Fruit fly (Drosophila melanogaster) whole organism, wandering third instar larva: ENCODE results near the gene CG18787.
A peak's percentile ranks its signal among the peaks of the same experiment; 100 is the strongest.

Experiments
- Abd-B ChIP-seq: fragments of >200 bp; optimal IDR thresholded peaks from 2 replicates; lab custom pipeline; 2017; ENCODE audit warnings: missing biosample characterization, missing genetic modification characterization
- CG32264 ChIP-seq: fragments of 200-800 bp; sonication (Bioruptor generic); optimal IDR thresholded peaks from 2 replicates; lab custom pipeline; 2016; ENCODE audit warnings: missing biosample characterization, missing genetic modification characterization
- CG9705 ChIP-seq: fragments of 200-800 bp; sonication (Bioruptor generic); optimal IDR thresholded peaks from 2 replicates; lab custom pipeline; 2018; ENCODE audit warnings: missing biosample characterization, mild to moderate bottlenecking, missing genetic modification characterization
- CrebA ChIP-seq: fragments of 200-800 bp; sonication (Bioruptor generic); optimal IDR thresholded peaks from 2 replicates; lab custom pipeline; 2016; ENCODE audit warnings: missing biosample characterization, mild to moderate bottlenecking, missing genetic modification characterization, borderline replicate concordance
- Dfd ChIP-seq: fragments of >200 bp; optimal IDR thresholded peaks from 2 replicates; lab custom pipeline; 2017; ENCODE audit warnings: missing biosample characterization, missing genetic modification characterization
- Dif ChIP-seq: fragments of 200-275, 200-300 bp; sonication (Bioruptor generic); optimal IDR thresholded peaks from 2 replicates; lab custom pipeline; 2018; ENCODE audit warnings: missing biosample characterization, missing genetic modification characterization; ENCODE audit not compliant: partially characterized antibody
- GATAd ChIP-seq: sonication (Bioruptor generic); optimal IDR thresholded peaks from 2 replicates; lab custom pipeline; 2016; ENCODE audit warnings: missing biosample characterization, missing genetic modification characterization
- HLH106 ChIP-seq: fragments of 200-800 bp; optimal IDR thresholded peaks from 3 replicates; lab custom pipeline; 2019; ENCODE audit warnings: missing biosample characterization, mild to moderate bottlenecking, missing genetic modification characterization, moderate library complexity
- Hnf4 ChIP-seq: fragments of 200-800 bp; sonication (Bioruptor generic); optimal IDR thresholded peaks from 2 replicates; lab custom pipeline; 2016; ENCODE audit warnings: missing biosample characterization, mild to moderate bottlenecking, missing genetic modification characterization
- Hr78 ChIP-seq: fragments of >200 bp; optimal IDR thresholded peaks from 2 replicates; lab custom pipeline; 2017; ENCODE audit warnings: missing biosample characterization, missing genetic modification characterization
- Hr83 ChIP-seq: fragments of 200-300 bp; sonication (Bioruptor generic); optimal IDR thresholded peaks from 2 replicates; lab custom pipeline; 2016; ENCODE audit warnings: missing biosample characterization, mild to moderate bottlenecking, missing genetic modification characterization, moderate library complexity; ENCODE audit not compliant: poor library complexity, severe bottlenecking
- Jra ChIP-seq: sonication (Bioruptor generic); optimal IDR thresholded peaks from 2 replicates; lab custom pipeline; 2016; ENCODE audit warnings: missing biosample characterization, missing genetic modification characterization
- Mio ChIP-seq: sonication (Bioruptor generic); optimal IDR thresholded peaks from 2 replicates; lab custom pipeline; 2016; ENCODE audit warnings: missing biosample characterization, missing genetic modification characterization
- Myc ChIP-seq: fragments of >200 bp; optimal IDR thresholded peaks from 2 replicates; lab custom pipeline; 2017
- N ChIP-seq: fragments of >200 bp; optimal IDR thresholded peaks from 2 replicates; lab custom pipeline; 2018; ENCODE audit warnings: missing biosample characterization, missing external identifiers, missing genetic modification characterization
- OdsH ChIP-seq: fragments of 200-800 bp; sonication (Bioruptor generic); optimal IDR thresholded peaks from 2 replicates; lab custom pipeline; 2016; ENCODE audit warnings: missing biosample characterization, mild to moderate bottlenecking, missing genetic modification characterization
- Rel ChIP-seq, 2 experiments: fragments of 200-800 bp; sonication (Bioruptor generic) in 1 of 2; optimal IDR thresholded peaks; 2 replicates in 1 of 2; 3 replicates in 1 of 2; lab custom pipeline; 2016 to 2019; ENCODE audit warnings: mild to moderate bottlenecking in 2 of 2, missing biosample characterization in 2 of 2, missing genetic modification characterization in 2 of 2, moderate library complexity in 1 of 2
- Sp1 ChIP-seq: fragments of 200-800 bp; sonication (Bioruptor generic); optimal IDR thresholded peaks from 3 replicates; lab custom pipeline; 2019; ENCODE audit warnings: missing biosample characterization, mild to moderate bottlenecking, missing genetic modification characterization, moderate library complexity
- Vsx2 ChIP-seq: fragments of 200-300, 225-300 bp; sonication (Bioruptor generic); optimal IDR thresholded peaks from 2 replicates; lab custom pipeline; 2018; ENCODE audit warnings: missing biosample characterization, missing genetic modification characterization; ENCODE audit not compliant: partially characterized antibody
- br ChIP-seq: fragments of 200-800 bp; sonication (Bioruptor generic); optimal IDR thresholded peaks from 2 replicates; lab custom pipeline; 2016; ENCODE audit warnings: missing biosample characterization, missing genetic modification characterization
- brk ChIP-seq: fragments of 200-800 bp; sonication (Bioruptor generic); optimal IDR thresholded peaks from 2 replicates; lab custom pipeline; 2016; ENCODE audit warnings: missing biosample characterization, mild to moderate bottlenecking, missing genetic modification characterization
- dl ChIP-seq, 2 experiments: fragments of 175-275, 200-275 bp in 1 of 2; fragments of 200-275 bp in 1 of 2; sonication (Bioruptor generic); optimal IDR thresholded peaks; lab custom pipeline; 2018; ENCODE audit warnings: mild to moderate bottlenecking in 2 of 2, missing biosample characterization in 2 of 2, missing genetic modification characterization in 2 of 2, moderate library complexity in 2 of 2; ENCODE audit not compliant: partially characterized antibody in 2 of 2, insufficient read depth in 1 of 2
- dmrt93B ChIP-seq: fragments of 200-800 bp; sonication (Bioruptor generic); optimal IDR thresholded peaks from 2 replicates; lab custom pipeline; 2018; ENCODE audit warnings: missing biosample characterization, mild to moderate bottlenecking, missing genetic modification characterization
- dsf ChIP-seq: sonication (Bioruptor generic); optimal IDR thresholded peaks from 2 replicates; lab custom pipeline; 2016; ENCODE audit warnings: missing biosample characterization, missing genetic modification characterization, borderline replicate concordance
- ey ChIP-seq: fragments of 200-800 bp; sonication (Bioruptor generic); optimal IDR thresholded peaks from 2 replicates; lab custom pipeline; 2016; ENCODE audit warnings: missing biosample characterization, missing genetic modification characterization
- foxo ChIP-seq, 2 experiments: fragments of 200-800 bp; sonication (Bioruptor generic); optimal IDR thresholded peaks; 2 replicates in 1 of 2; 3 replicates in 1 of 2; lab custom pipeline; 2016 to 2017; ENCODE audit warnings: missing biosample characterization in 2 of 2, missing genetic modification characterization in 2 of 2
- fru ChIP-seq: fragments of 200-800 bp; sonication (Bioruptor generic); optimal IDR thresholded peaks from 3 replicates; lab custom pipeline; 2016; ENCODE audit warnings: missing biosample characterization, mild to moderate bottlenecking, missing genetic modification characterization
- h ChIP-seq: fragments of 200-800 bp; sonication (Bioruptor generic); optimal IDR thresholded peaks from 3 replicates; lab custom pipeline; 2016; ENCODE audit warnings: missing biosample characterization, mild to moderate bottlenecking, missing genetic modification characterization
- jim ChIP-seq: fragments of 175-275, 200-325 bp; sonication (Bioruptor generic); optimal IDR thresholded peaks from 2 replicates; lab custom pipeline; 2016; ENCODE audit warnings: missing biosample characterization, mild to moderate bottlenecking, missing genetic modification characterization
- pan ChIP-seq: fragments of >200 bp; optimal IDR thresholded peaks from 2 replicates; lab custom pipeline; 2017
- psq ChIP-seq: fragments of 200-800 bp; sonication (Bioruptor generic); optimal IDR thresholded peaks from 3 replicates; lab custom pipeline; 2017; ENCODE audit warnings: missing biosample characterization, mild to moderate bottlenecking, missing genetic modification characterization, moderate library complexity
- rgr ChIP-seq: fragments of 200-800 bp; sonication (Bioruptor generic); optimal IDR thresholded peaks from 3 replicates; lab custom pipeline; 2016; ENCODE audit warnings: missing biosample characterization, mild to moderate bottlenecking, missing genetic modification characterization
- sage ChIP-seq: fragments of 200-800 bp; sonication (Bioruptor generic); optimal IDR thresholded peaks from 2 replicates; lab custom pipeline; 2016; ENCODE audit warnings: missing biosample characterization, mild to moderate bottlenecking, missing genetic modification characterization
- sv ChIP-seq: fragments of 200-800 bp; sonication (Bioruptor generic); optimal IDR thresholded peaks from 3 replicates; lab custom pipeline; 2016; ENCODE audit warnings: missing biosample characterization, missing genetic modification characterization
- tai ChIP-seq: sonication (Bioruptor generic); optimal IDR thresholded peaks from 2 replicates; lab custom pipeline; 2016; ENCODE audit warnings: missing biosample characterization, missing genetic modification characterization
- usp ChIP-seq: fragments of >200 bp; optimal IDR thresholded peaks from 2 replicates; lab custom pipeline; 2017; ENCODE audit warnings: missing biosample characterization, missing genetic modification characterization
- woc ChIP-seq: sonication (Bioruptor generic); optimal IDR thresholded peaks from 2 replicates; lab custom pipeline; 2016; ENCODE audit warnings: missing biosample characterization, mild to moderate bottlenecking, missing genetic modification characterization

CG18787 gene

DNA sequence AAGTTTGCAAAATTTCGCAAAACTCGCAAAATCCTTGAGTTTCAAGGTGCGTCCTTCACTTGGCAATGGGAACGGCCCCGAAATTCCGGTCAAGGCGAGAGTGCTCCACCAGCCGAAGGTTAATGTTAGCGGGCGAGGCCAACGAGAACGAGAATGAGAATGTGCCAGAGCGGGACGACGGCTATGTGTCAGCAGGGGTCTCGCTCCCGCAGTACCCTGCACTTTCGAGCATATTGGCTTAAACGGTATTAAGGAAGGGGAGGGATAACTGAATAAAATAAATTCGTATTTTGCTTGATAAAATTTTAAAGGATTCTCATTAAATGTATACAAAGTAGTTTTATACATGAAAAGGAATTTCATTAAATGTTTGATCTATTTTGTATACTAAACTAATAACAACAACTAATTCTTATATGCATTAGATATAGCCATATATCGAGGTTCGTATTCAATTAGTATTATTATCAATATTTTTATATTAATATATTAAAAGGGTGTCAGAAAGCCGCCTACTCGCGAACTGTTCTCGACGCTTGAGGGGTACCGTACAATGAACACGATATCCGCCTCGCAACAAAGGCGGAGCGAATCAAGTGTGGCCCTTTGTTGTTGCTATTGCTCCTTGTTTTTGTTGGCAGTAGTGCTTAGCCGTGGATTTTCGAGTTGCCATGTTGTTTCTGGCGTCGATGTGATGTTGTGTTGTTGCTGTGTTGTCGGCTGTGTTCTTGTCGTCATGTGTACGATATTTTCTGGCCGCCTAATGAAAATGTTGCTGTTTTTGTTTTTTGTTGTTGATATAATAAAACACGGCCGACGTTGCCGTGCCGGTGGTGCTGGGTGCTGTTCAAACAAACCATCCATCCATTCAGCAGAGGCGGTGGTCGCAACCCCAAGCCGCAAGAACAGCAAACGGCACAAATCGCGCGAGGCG lies 7.5 kb upstream of the CG18787 start:
- TF ChIP-seq Abd-B (GFP tag; lab: Kevin White, UChicago) (no peak), tai (GFP tag; lab: Kevin White, UChicago) (no peak), Dfd (GFP tag; lab: Kevin White, UChicago) (peak; percentile 30), Hnf4 (GFP tag; lab: Kevin White, UChicago) (no peak), rgr (peak; percentile 83), h (GFP tag; lab: Kevin White, UChicago) (peak; percentile 64), foxo (GFP tag; optimal IDR thresholded peaks at IDR 0.05; lab: Kevin White, UChicago) (peak; percentile 62 to 88), Hr83 (peak; percentile 78), Vsx2 (GFP tag; lab: Kevin White, UChicago) (no peak), Myc (no peak), sv (peak; percentile 88), br (peak; percentile 57), Dif (GFP tag; lab: Kevin White, UChicago) (no peak), dl (GFP tag; optimal IDR thresholded peaks at IDR 0.05; lab: Kevin White, UChicago; ENCODE audit: insufficient read depth in 1 of 2, partially characterized antibody in 2 of 2) (peak; percentile 56 to 70), usp (GFP tag; lab: Kevin White, UChicago) (no peak), psq (GFP tag; lab: Kevin White, UChicago) (peak; percentile 88), jim (GFP tag; lab: Kevin White, UChicago) (peak; percentile 70), Hr78 (GFP tag; lab: Kevin White, UChicago) (no peak), ey (GFP tag; lab: Kevin White, UChicago) (peak; percentile 54), sage (GFP tag; lab: Kevin White, UChicago) (peak; percentile 77), Mio (GFP tag; lab: Kevin White, UChicago) (no peak), OdsH (peak; percentile 86), Jra (GFP tag; lab: Kevin White, UChicago) (no peak), CrebA (GFP tag; lab: Kevin White, UChicago) (no peak), dmrt93B (peak; percentile 86), Sp1 (peak; percentile 97), brk (no peak), woc (GFP tag; lab: Kevin White, UChicago) (peak; percentile 93), GATAd (GFP tag; lab: Kevin White, UChicago) (no peak), HLH106 (tag; lab: Kevin White, UChicago) (peak; percentile 95), fru (GFP tag; lab: Kevin White, UChicago) (peak; percentile 83), pan (lab: Kevin White, UChicago) (no peak), CG32264 (peak; percentile 46), N (no peak), dsf (GFP tag; lab: Kevin White, UChicago) (no peak), Rel (GFP tag; optimal IDR thresholded peaks at IDR 0.05; lab: Kevin White, UChicago) (no peak), Rel (tag; optimal IDR thresholded peaks at IDR 0.05; lab: Kevin White, UChicago) (peak; percentile 87), CG9705 (GFP tag; lab: Kevin White, UChicago) (peak; percentile 87)
